Worm (Caenorhabditis elegans): ENCODE results near the gene set-24.

The set-24 gene

DNA sequence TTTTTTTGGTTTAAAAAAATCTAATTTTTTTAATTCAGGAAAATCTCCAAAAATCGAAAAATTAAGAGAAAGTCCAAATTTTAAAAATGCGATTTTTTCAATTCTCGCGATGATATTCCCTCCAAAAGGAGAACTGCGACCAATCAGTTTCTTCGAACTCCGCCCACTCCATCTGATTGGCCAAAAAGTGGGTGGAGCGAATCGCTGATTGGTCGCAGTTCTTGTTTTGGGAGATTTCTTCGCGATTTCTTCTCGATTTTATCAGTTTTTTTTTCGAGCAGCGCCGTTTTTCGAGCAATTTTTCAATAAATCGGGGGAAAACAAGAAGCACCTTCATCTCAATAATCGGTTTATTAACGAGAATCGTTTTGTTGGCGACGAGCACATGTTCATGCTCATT, 375 bp downstream of the set-24 start:
- TF ChIP-seq nhr-10 (tag; optimal IDR thresholded peaks at IDR 0.05) (no peak), alr-1 (tag; optimal IDR thresholded peaks at IDR 0.05) (no peak), nhr-21 (tag; optimal IDR thresholded peaks at IDR 0.05) (no peak), gmeb-1 (tag; optimal IDR thresholded peaks at IDR 0.05) (no peak), nhr-12 (tag; optimal IDR thresholded peaks at IDR 0.05) (no peak), R02D3.7 (tag; optimal IDR thresholded peaks at IDR 0.05) (no peak), blmp-1 (tag; optimal IDR thresholded peaks at IDR 0.05; ENCODE audit: insufficient read depth) (no peak), elt-1 (tag; optimal IDR thresholded peaks at IDR 0.05) (no peak), ztf-1 (GFP tag; conservative IDR thresholded peaks at IDR 0.05) (no peak), nhr-11 (tag; optimal IDR thresholded peaks at IDR 0.05) (no peak), nhr-23 (tag; optimal IDR thresholded peaks at IDR 0.05) (no peak), sma-3 (GFP tag; optimal IDR thresholded peaks at IDR 0.05) (no peak), peb-1 (tag; optimal IDR thresholded peaks at IDR 0.05) (no peak), aly-2 (tag; optimal IDR thresholded peaks at IDR 0.05) (no peak), C34F6.9 (tag; optimal IDR thresholded peaks at IDR 0.05) (no peak), sem-4 (tag; optimal IDR thresholded peaks at IDR 0.05) (no peak)

DNA sequence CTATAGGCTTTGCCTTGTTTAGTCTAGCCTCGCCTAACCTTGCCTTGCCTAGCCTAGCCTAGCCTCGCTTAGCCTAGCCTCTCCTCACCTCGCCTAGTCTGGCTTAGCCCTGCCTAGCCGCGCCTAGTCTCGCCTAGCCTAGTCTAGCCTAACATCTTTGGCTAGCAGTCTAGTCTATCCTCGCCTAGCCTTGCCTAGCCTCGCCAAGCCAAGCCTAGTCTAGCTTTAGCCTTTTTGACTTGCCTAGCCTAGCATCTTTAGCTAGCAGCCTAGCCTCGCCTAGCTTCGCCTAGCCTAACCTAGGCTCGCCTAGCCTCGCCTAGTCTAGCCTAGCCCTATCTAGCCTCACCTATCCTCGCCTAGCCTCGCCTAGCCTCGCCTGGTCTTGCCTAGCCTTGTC, 19.8 kb downstream of the set-24 start:
- TF ChIP-seq zag-1 (tag; optimal IDR thresholded peaks at IDR 0.05), result no peak
- no peak for TF ChIP-seq aly-2 (tag; optimal IDR thresholded peaks at IDR 0.05)
- TF ChIP-seq sma-3 (GFP tag; optimal IDR thresholded peaks at IDR 0.05), result no peak
- TF ChIP-seq elt-1 (tag; optimal IDR thresholded peaks at IDR 0.05), result no peak

DNA sequence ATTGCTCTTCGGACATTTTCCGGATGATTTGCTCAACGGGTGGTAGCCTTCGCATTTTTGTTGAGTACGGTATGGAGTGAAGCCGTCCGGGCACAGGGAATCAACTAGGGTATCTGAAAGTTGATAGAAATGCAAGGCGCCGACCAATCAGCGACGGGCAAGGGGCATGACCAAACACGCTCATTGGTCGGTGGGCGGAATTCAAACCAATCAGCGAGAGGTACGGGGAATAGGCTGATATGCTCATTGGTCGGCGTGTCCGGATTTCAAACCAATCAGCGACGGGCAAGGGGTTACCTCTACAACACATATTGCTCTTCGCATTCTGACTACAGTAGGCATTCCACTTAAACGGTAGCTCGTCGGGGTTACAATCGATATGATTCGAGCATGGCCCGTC, 21.9 kb downstream of the set-24 start:
- TF ChIP-seq nhr-10 (tag; optimal IDR thresholded peaks at IDR 0.05) (no peak), nhr-12 (tag; optimal IDR thresholded peaks at IDR 0.05) (no peak), R02D3.7 (tag; optimal IDR thresholded peaks at IDR 0.05) (no peak), lin-13 (GFP tag; optimal IDR thresholded peaks at IDR 0.05) (no peak), ceh-16 (tag; optimal IDR thresholded peaks at IDR 0.05) (no peak), nhr-129 (tag; optimal IDR thresholded peaks at IDR 0.05) (no peak), nhr-237 (tag; optimal IDR thresholded peaks at IDR 0.05) (no peak), zag-1 (tag; optimal IDR thresholded peaks at IDR 0.05) (no peak), ztf-1 (GFP tag; conservative IDR thresholded peaks at IDR 0.05) (no peak), sma-9 (GFP tag; optimal IDR thresholded peaks at IDR 0.05) (no peak), sma-9 (tag; optimal IDR thresholded peaks at IDR 0.05) (no peak), nhr-11 (tag; optimal IDR thresholded peaks at IDR 0.05) (no peak), mab-5 (tag; optimal IDR thresholded peaks at IDR 0.05) (no peak), lin-11 (tag; optimal IDR thresholded peaks at IDR 0.05) (no peak)

DNA sequence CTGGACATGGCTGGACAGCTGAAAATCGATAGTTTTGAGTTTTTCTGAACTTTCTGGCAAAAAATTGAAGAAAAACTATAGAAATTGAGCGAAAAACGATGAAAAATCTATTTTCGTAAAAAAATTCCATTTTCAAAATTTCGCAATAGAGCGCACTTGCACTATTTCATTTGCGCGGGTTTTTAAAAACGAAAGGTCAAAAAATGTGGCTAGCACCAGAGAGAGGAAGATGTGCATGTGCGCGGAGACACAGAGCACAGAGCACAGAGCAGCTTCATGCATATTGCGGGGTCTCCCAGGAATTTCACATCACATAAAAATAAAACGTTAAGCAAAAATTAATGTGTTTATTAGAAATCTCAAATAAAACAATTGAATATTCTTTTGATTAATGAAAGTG, 22.9 kb downstream of the set-24 start, which contains the start of gene Y17G7B.18:
Gene Y17G7B.18 (minus strand): TSS at position 18 of the 400 bp plus-strand sequence.
- no peak for TF ChIP-seq blmp-1 (tag; optimal IDR thresholded peaks at IDR 0.05; ENCODE audit: insufficient read depth)
- TF ChIP-seq lin-39 (tag; optimal IDR thresholded peaks at IDR 0.05), result no peak
- TF ChIP-seq Y55F3AM.14 (GFP tag; optimal IDR thresholded peaks at IDR 0.05), result no peak
- no peak for TF ChIP-seq nhr-237 (tag; optimal IDR thresholded peaks at IDR 0.05)
- TF ChIP-seq R02D3.7 (tag; optimal IDR thresholded peaks at IDR 0.05), result peak; percentile 25
- TF ChIP-seq gmeb-1 (tag; optimal IDR thresholded peaks at IDR 0.05), result peak; percentile 96
- no peak for TF ChIP-seq sma-9 (GFP tag; optimal IDR thresholded peaks at IDR 0.05)
- TF ChIP-seq sma-9 (tag; optimal IDR thresholded peaks at IDR 0.05), result no peak
- TF ChIP-seq unc-55 (GFP tag; optimal IDR thresholded peaks at IDR 0.05), result peak; percentile 93
- peak; percentile 34 for TF ChIP-seq F13H6.1 (tag; optimal IDR thresholded peaks at IDR 0.05)
- peak; percentile 22 for TF ChIP-seq sem-4 (tag; optimal IDR thresholded peaks at IDR 0.05)
- peak; percentile 69 for TF ChIP-seq lin-13 (GFP tag; optimal IDR thresholded peaks at IDR 0.05)
- TF ChIP-seq elt-1 (tag; optimal IDR thresholded peaks at IDR 0.05), result no peak
- TF ChIP-seq mdl-1 (tag; optimal IDR thresholded peaks at IDR 0.05), result peak in 1 of 2 experiments; percentile 57
- TF ChIP-seq mab-5 (tag; optimal IDR thresholded peaks at IDR 0.05), result peak; percentile 28
- no peak for TF ChIP-seq ceh-16 (tag; optimal IDR thresholded peaks at IDR 0.05)
- TF ChIP-seq lin-11 (tag; optimal IDR thresholded peaks at IDR 0.05), result no peak
- TF ChIP-seq dmd-4 (tag; optimal IDR thresholded peaks at IDR 0.05), result no peak
- TF ChIP-seq C34F6.9 (tag; optimal IDR thresholded peaks at IDR 0.05), result peak; percentile 90
- peak; percentile 64 for TF ChIP-seq snpc-4 (tag; optimal IDR thresholded peaks at IDR 0.05)
- TF ChIP-seq zag-1 (tag; optimal IDR thresholded peaks at IDR 0.05), result no peak
- no peak for TF ChIP-seq unc-62 (GFP tag; optimal IDR thresholded peaks at IDR 0.05)
- TF ChIP-seq mbf-1 (tag; optimal IDR thresholded peaks at IDR 0.05), result no peak
- TF ChIP-seq ZK546.5 (tag; optimal IDR thresholded peaks at IDR 0.05), result no peak
- TF ChIP-seq elt-3 (tag; optimal IDR thresholded peaks at IDR 0.05), result no peak
- no peak for TF ChIP-seq nhr-11 (tag; optimal IDR thresholded peaks at IDR 0.05)
- no peak for TF ChIP-seq skn-1 (tag; optimal IDR thresholded peaks at IDR 0.05)
- no peak for TF ChIP-seq ztf-1 (GFP tag; conservative IDR thresholded peaks at IDR 0.05)
- TF ChIP-seq ceh-82 (tag; optimal IDR thresholded peaks at IDR 0.05), result no peak
- TF ChIP-seq nhr-10 (tag; optimal IDR thresholded peaks at IDR 0.05), result no peak
- TF ChIP-seq peb-1 (tag; optimal IDR thresholded peaks at IDR 0.05), result no peak
- TF ChIP-seq ztf-4 (tag; optimal IDR thresholded peaks at IDR 0.05), result no peak
- TF ChIP-seq aly-2 (tag; optimal IDR thresholded peaks at IDR 0.05), result no peak
- no peak for TF ChIP-seq ztf-11 (tag; optimal IDR thresholded peaks at IDR 0.05)
- TF ChIP-seq sma-3 (GFP tag; optimal IDR thresholded peaks at IDR 0.05), result peak; percentile 18
- peak; percentile 62 for TF ChIP-seq nhr-129 (tag; optimal IDR thresholded peaks at IDR 0.05)
- TF ChIP-seq nhr-77 (tag; optimal IDR thresholded peaks at IDR 0.05), result no peak
- TF ChIP-seq nhr-21 (tag; optimal IDR thresholded peaks at IDR 0.05), result peak; percentile 35
- TF ChIP-seq lsy-2 (tag; optimal IDR thresholded peaks at IDR 0.05), result peak; percentile 72 to 83
- TF ChIP-seq alr-1 (tag; optimal IDR thresholded peaks at IDR 0.05), result no peak
- peak; percentile 68 for TF ChIP-seq crh-2 (tag; optimal IDR thresholded peaks at IDR 0.05)
- TF ChIP-seq nhr-25 (tag; optimal IDR thresholded peaks at IDR 0.05), result peak; percentile 32

Data from whole organism, L2 larva.